Worm (Caenorhabditis elegans): ENCODE data around the gene col-122.
A peak's percentile ranks its signal among the peaks of the same experiment; 100 is the strongest.

col-122 gene

ce11 chrIV:9563529-9564376, 574 bp downstream of the col-122 start (continued):
- TF ChIP-seq snpc-4 (GFP tag; optimal IDR thresholded peaks at IDR 0.05) (no peak), snpc-4 (tag; optimal IDR thresholded peaks at IDR 0.05) (no peak), F10E7.11 (tag; optimal IDR thresholded peaks at IDR 0.05) (no peak), ccch-3 (GFP tag; optimal IDR thresholded peaks at IDR 0.05) (no peak), sdz-38 (tag; optimal IDR thresholded peaks at IDR 0.05) (no peak), ceh-58 (GFP tag; IDR thresholded peaks at IDR 0.05) (no peak), tbp1 (GFP tag; optimal IDR thresholded peaks at IDR 0.05) (no peak), atf-7 (tag; optimal IDR thresholded peaks at IDR 0.05) (peak; percentile 26), nhr-179 (tag; optimal IDR thresholded peaks at IDR 0.05) (no peak), repo-1 (tag; optimal IDR thresholded peaks at IDR 0.05) (peak; percentile 10), egl-18 (GFP tag; IDR thresholded peaks at IDR 0.05) (no peak), attf-5 (GFP tag; optimal IDR thresholded peaks at IDR 0.05) (no peak), rcor-1 (GFP tag; IDR thresholded peaks at IDR 0.05) (no peak), nfya-1 (tag; optimal IDR thresholded peaks at IDR 0.05; ENCODE audit: borderline replicate concordance, insufficient read depth) (no peak), hmg-20 (GFP tag; IDR thresholded peaks at IDR 0.05) (no peak), rpc-1 (optimal IDR thresholded peaks at IDR 0.05) (no peak), rpc-1 (tag; optimal IDR thresholded peaks at IDR 0.05) (no peak), him-1 (tag; optimal IDR thresholded peaks at IDR 0.05) (no peak), let-526 (GFP tag; IDR thresholded peaks at IDR 0.05) (no peak), nfya-2 (GFP tag; IDR thresholded peaks at IDR 0.05) (no peak), lsl-1 (GFP tag; optimal IDR thresholded peaks at IDR 0.05) (no peak), zfh-2 (GFP tag; conservative IDR thresholded peaks at IDR 0.05) (peak; percentile 94), rec-8 (tag; optimal IDR thresholded peaks at IDR 0.05) (no peak), xnd-1 (tag; optimal IDR thresholded peaks at IDR 0.05) (no peak), F55B11.4 (tag; optimal IDR thresholded peaks at IDR 0.05; ENCODE audit: borderline replicate concordance, insufficient read depth) (no peak), nhr-120 (GFP tag; IDR thresholded peaks at IDR 0.05) (0 out of 2 replicates have a peak, but pooled peaks have one; percentile 69), K11D2.4 (GFP tag; IDR thresholded peaks at IDR 0.05) (no peak; the same call in 1 of the 2 replicates), lin-40 (tag; optimal IDR thresholded peaks at IDR 0.05) (peak; percentile 54), Y67H2A.10 (GFP tag; conservative IDR thresholded peaks at IDR 0.05) (no peak), lin-54 (GFP tag; optimal IDR thresholded peaks at IDR 0.05) (no peak), efl-1 (GFP tag; optimal IDR thresholded peaks at IDR 0.05) (no peak), ama-1 (optimal IDR thresholded peaks at IDR 0.05) (no peak), ama-1 (GFP tag; optimal IDR thresholded peaks at IDR 0.05) (no peak), zim-3 (tag; optimal IDR thresholded peaks at IDR 0.05) (no peak), unc-62 (GFP tag; optimal IDR thresholded peaks at IDR 0.05) (no peak), dpl-1 (GFP tag; optimal IDR thresholded peaks at IDR 0.05) (no peak), egl-44 (GFP tag; IDR thresholded peaks at IDR 0.05) (0 out of 2 replicates have a peak, but pooled peaks have one; percentile 39), ztf-25 (GFP tag; IDR thresholded peaks at IDR 0.05) (no peak), Y56A3A.18 (GFP tag; IDR thresholded peaks at IDR 0.05) (no peak), pha-4 (tag; optimal IDR thresholded peaks at IDR 0.05) (no peak), gei-17 (GFP tag; optimal IDR thresholded peaks at IDR 0.05) (no peak), pbrm-1 (GFP tag; IDR thresholded peaks at IDR 0.05) (no peak), madf-8 (GFP tag; conservative IDR thresholded peaks at IDR 0.05) (no peak), D2030.7 (GFP tag; IDR thresholded peaks at IDR 0.05) (no peak), hlh-12 (tag; optimal IDR thresholded peaks at IDR 0.05) (no peak), attf-6 (GFP tag; IDR thresholded peaks at IDR 0.05) (no peak), ztf-28 (GFP tag; IDR thresholded peaks at IDR 0.05) (peak; percentile 32; the same call in 1 of the 2 replicates), bed-2 (GFP tag; IDR thresholded peaks at IDR 0.05) (no peak), madf-3 (GFP tag; IDR thresholded peaks at IDR 0.05) (no peak)
